Fruit fly (Drosophila melanogaster) S2 (cell line): ENCODE results near the gene CG17440.
A peak's percentile ranks its signal among the peaks of the same experiment; 100 is the strongest.

Experiments
- CG8478 ChIP-seq: fragments of >200 bp; optimal IDR thresholded peaks from 2 replicates; lab custom pipeline; 2018
- CTCF ChIP-seq, 2 experiments: fragments of >200 bp; optimal IDR thresholded peaks; 2 replicates each; lab custom pipeline; 2018

CG17440 gene

DNA sequence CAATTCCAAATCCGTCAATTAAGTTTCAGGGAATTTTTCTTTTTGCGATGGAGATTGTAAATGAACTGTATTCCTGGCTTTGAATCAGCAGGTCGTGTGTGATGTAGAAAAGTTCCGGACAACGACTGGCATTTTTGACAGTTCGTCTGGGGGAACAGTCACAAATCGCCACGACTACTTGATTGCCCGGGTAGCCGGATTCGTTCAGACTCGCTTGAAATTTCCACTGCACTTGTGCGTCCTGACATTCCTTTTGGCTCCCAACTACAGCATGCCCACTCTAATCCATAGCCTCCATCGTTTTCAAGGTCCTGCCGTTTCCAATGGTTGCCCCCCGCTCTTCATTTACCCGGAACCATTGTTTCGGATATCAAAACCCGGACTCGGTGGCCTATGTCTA lies at the start of gene CG17440:
Gene CG17440 (minus strand): TSS at position 101 of the 400 bp plus-strand sequence.
- TF ChIP-seq CG8478 (lab: Kevin White, UChicago) (no peak), CTCF (optimal IDR thresholded peaks at IDR 0.05; lab: Kevin White, UChicago) (no peak)

DNA sequence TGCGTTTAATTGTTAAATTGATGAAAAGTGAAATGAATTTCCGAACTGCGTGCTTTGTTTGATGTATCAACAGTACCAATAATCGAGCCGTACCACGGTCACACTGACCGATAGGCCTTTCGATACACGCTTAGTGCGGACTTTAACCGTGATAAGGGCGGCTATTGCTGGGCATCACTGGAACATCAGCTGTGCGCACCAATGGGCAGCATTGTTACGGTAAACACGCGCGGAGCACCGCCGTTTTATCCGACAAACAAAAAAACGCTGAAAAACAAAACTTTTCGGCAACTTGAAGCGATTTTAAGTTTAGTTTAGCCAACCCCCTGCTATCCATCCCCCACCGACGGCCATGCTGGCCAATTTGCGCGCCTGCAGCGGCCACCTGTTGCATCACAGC lies 49.4 kb upstream of the CG17440 start, which contains the start of the genes c12.1 and c12.2:
Gene c12.1 (minus strand): TSS at position 84 of the 400 bp plus-strand sequence.
Gene c12.2 (plus strand): TSS at position 220 of the 400 bp plus-strand sequence.
- TF ChIP-seq CG8478 (lab: Kevin White, UChicago) (no peak), CTCF (optimal IDR thresholded peaks at IDR 0.05; lab: Kevin White, UChicago) (peak; percentile 35 to 54)

DNA sequence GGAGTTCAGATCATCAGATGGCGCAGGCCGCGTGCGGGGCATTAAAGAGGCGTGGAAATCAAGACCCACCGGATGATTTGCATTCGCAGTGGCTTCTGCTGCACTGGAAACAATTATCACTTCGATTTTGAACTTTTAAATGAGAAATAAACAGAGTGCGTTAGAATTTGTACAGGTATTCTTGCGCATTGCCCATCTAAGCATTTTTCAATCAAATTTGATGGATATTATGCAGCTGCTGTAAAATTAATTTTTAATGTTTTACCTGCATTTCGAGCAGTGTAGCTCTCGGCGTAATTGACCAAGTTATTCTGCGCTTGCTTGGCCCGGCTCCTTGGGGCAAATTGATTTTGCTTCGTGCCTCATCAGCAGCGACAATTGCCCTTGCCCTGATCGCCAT lies 47.4 kb upstream of the CG17440 start:
- TF ChIP-seq CG8478 (lab: Kevin White, UChicago): no peak
- TF ChIP-seq CTCF (optimal IDR thresholded peaks at IDR 0.05; lab: Kevin White, UChicago): no peak

DNA sequence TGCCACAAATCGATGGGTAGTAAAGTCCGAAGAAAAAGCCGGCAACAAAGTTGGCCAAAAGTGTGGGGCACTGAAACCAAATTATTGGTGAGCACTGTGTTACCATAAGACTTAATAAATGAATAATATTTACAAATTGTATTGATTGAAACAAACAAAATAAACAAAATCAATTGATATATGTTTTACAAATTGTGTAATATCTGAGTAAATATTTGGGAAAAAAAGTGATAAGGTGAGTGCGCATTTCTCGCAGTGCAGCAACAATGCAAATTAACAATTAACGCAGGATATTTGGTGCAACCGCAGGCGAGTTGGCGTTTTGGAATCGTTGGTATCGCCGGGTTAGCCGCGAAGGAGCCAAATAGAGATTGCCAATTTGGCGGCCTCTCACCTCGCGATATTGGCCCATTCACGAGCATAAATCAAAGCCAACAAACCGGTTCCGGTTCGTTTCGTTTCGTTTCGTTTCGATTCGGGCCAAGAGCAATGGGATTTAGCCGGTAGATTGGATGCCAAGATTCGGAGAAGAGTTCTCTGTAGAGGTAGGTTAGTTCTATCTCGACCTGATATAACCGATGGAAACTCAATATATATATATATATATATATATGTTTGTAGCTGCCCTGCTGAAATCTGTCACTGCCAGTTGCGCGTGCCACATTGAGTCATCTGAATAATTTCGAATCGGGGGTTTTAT lies 40.4 kb upstream of the CG17440 start:
- no peak for TF ChIP-seq CG8478 (lab: Kevin White, UChicago)
- no peak for TF ChIP-seq CTCF (optimal IDR thresholded peaks at IDR 0.05; lab: Kevin White, UChicago)

DNA sequence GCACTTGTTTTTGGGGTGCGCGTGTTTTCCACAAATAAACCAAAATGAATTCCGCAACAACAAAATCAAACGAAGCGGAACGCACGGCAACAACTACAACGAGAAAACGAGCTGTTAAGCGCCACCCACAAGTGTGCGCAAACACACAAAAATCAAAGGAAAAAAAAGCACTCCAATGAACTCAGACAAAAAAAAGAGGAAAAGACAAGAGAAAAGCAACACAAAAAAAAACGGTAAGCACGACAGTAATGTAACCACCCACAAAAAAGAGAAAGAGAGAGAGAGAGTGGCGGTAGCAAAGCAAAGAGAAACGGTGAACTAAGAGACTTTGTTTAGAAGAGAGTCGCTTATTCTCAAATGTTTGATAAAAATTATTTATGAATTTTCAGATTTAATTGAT lies 36.0 kb upstream of the CG17440 start:
- TF ChIP-seq CG8478 (lab: Kevin White, UChicago): no peak
- TF ChIP-seq CTCF (optimal IDR thresholded peaks at IDR 0.05; lab: Kevin White, UChicago): no peak

DNA sequence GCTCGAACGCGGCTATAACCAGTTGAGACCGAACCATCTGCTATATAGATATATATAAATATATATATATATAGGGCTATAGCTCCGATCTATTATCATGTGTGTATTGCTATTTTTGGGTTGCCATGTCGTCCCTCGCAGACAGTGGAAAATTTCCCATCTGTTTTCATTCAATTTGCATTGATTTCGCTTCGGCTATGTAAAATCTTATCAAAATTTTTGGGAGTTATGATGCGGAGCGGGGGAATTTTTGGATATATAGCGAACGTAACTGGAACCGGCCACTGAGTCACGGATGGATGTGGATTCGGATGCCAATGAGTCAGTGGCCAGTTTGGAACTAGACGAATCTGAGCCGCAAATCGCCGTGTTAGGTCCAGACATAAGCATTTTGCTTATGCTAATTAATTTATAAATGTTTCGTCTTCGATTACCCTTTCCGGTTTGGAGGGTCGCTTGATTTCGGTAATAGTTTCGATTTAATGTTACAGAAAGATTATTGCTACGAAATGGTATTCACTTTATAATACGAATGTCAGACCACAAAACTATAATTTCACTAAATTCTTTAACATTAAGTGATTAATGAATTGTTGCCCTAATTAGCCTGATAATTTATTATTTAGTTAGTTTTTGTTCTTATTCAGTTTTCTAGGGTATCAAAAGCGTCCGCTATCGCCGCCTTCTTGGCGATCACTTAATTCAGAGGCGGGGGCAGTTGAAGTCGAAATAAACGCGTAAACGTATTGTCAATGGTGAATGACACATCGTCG lies 28.1 kb upstream of the CG17440 start:
- TF ChIP-seq CTCF (optimal IDR thresholded peaks at IDR 0.05; lab: Kevin White, UChicago) (no peak), CG8478 (lab: Kevin White, UChicago) (no peak)

DNA sequence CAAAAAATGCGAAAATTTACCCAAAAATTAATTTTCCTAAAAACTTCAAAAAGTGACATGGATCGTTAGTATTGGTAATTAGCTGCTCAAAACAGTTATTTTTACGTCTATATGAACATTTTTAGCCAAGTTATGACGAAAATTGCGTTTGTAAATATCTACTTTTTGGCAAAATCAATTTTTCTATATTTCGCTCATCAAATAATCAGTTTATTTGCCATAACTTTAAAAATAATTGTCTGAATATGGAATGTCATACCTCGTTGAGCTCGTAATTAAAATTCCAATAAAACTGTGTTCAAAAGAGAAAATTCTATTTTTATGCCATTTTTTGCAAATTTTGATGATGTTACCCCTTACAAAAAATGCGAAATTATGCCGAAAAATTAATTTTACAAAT lies 26.8 kb upstream of the CG17440 start:
- TF ChIP-seq CG8478 (lab: Kevin White, UChicago) (no peak), CTCF (optimal IDR thresholded peaks at IDR 0.05; lab: Kevin White, UChicago) (no peak)

DNA sequence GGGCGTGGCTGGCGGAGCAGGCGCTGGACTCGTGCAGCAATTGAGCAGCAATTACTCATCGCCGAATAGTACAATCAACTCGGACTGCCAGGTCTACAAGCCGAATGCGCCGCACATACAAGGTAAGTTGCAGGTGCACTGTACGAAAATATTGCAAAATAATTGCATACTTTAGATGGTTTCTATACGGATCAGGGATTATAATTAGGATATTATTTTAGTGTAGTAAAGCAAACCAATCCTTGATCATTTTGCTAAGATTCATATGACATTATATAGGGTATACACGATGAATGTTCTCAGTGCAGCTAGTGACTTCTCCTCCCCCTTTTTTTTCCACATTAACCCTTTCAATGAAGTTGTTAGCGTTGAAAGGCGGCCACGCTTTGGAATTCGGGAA lies 25.8 kb upstream of the CG17440 start:
- no peak for TF ChIP-seq CTCF (optimal IDR thresholded peaks at IDR 0.05; lab: Kevin White, UChicago)
- TF ChIP-seq CG8478 (lab: Kevin White, UChicago): no peak

DNA sequence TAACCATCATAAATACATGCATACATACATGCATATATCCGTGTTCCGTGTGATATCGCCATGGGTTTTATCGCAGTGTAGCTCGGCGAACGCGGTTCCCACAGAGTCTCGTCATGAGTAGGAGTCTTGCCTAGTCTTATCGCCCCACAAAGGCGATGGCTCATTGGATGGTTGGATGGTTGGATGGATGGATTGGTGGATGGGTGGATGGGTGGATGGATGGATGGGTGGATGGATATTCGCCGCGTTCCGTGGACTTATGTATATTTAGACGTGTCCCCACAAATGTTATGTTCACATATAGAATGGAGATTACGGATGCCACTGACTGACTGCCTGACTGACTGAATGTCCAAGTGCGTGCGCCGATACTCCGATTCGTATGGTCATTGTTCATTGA lies 21.5 kb upstream of the CG17440 start:
- TF ChIP-seq CTCF (optimal IDR thresholded peaks at IDR 0.05; lab: Kevin White, UChicago) (no peak), CG8478 (lab: Kevin White, UChicago) (no peak)

DNA sequence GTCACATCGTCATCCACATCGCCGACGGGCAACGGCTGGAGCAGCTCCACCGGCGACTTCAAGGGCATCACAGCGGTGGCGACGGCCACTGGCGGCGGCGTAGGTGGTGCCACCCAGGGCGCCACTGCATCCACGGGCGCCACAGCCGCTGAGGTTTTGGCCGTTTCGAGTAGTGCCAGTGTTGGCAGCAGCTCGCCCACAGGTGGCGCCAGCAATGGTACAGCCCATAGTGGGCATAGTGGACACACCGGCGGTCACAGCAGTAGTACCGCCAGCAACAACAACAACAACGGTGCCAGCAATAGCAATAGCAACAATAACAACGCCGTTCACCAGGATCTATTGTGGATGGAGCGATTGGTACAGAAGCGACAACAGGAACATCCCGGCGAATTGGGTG lies 16.7 kb upstream of the CG17440 start:
- TF ChIP-seq CG8478 (lab: Kevin White, UChicago): no peak
- TF ChIP-seq CTCF (optimal IDR thresholded peaks at IDR 0.05; lab: Kevin White, UChicago): peak; percentile 78 to 85

DNA sequence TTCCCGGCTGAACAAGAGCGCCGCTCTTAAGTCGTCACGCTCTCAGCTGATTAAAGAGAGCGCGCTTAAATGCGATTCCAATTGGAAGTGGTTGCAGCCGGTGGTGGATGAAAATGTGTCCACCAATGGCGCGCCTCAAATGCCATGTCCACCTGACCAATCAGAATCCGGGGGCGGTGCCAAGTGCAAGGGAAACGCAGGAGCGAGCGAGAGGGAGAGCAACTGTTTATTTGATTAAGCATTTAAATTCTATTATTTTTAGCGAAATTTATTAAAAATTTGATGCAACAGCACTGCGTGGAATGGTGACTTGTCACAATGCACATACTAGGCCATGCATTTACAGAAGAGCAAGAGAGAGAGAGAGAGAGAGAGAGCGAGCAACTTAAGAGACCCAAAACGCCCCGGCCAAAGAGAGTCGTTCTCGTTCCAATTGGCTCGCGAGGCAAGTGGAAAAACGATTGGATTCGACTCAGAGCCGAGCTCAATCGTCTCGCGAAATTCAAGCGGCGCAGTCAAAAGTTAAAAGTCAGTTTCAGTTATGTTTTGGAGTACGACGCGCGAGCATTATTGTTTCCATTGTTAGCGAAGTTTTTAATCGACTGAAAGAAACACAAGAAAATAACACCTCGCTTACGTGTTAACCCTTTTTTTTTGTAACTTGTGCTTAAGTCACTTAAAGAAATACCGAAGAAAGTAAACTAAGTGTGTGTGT lies 14.5 kb upstream of the CG17440 start, which contains the start of gene lz:
Gene lz (plus strand): TSS at position 626 of the 715 bp plus-strand sequence.
- TF ChIP-seq CG8478 (lab: Kevin White, UChicago) (no peak), CTCF (optimal IDR thresholded peaks at IDR 0.05; lab: Kevin White, UChicago) (no peak)

DNA sequence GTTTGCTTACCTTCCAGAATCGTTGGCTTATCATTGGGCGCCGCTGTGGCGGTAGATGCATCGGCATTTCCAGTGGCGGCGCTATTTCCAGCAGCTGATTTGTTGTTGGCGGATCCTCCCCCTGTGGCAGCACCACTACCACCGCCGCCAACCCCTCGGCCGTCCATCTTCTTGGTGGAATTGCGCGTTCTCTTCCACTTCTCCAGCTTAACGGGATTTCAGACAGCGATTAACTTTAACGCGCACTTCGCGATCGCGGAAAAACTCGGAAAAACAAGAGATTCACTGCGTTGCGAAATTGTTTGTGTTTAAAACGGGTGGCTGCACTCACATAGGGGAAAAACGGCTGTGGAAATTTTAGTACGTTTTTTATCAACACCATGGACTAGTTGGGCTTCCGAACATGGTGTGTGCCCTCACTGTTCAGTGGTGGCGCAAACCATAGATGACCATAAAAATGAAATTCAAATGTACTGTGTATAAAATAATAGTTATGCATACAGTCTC lies 13.1 kb upstream of the CG17440 start, which contains the start of gene c11.1:
Gene c11.1 (minus strand): TSS at position 335 of the 507 bp plus-strand sequence.
- no peak for TF ChIP-seq CG8478 (lab: Kevin White, UChicago)
- TF ChIP-seq CTCF (optimal IDR thresholded peaks at IDR 0.05; lab: Kevin White, UChicago): peak; percentile 58 to 69

DNA sequence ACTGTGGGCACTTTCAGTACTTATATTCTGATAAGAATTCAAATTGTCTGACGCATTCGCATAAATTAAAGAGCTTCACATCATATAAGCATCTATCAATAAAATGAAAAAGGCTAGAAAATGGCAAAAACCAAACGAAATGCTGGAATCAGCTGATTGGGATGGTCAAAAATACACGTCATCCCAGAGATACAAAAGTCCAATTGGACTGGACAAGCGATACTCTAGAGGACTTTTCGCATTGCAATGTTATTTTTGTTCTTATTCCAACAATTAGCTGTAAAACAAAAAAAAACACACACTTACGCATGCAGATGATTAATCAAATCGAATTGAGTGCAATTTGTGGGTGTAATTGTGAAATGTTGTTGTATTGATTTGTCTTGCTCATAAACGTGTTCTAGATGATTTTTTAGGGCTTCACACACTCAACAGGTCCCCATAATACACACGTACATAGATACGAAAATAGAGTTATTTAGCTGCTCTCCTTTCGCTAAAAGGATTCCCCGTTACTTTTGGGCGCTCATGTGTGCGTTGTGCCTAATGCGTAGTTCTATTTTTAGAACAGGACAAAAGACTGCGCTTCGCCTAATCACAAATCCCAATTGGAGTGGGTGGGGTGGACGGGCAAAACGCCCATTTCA lies 12.4 kb upstream of the CG17440 start:
- TF ChIP-seq CG8478 (lab: Kevin White, UChicago): no peak
- TF ChIP-seq CTCF (optimal IDR thresholded peaks at IDR 0.05; lab: Kevin White, UChicago): no peak
